Fruit fly (Drosophila melanogaster) whole organism, wandering third instar larva: Measurements from ENCODE around the gene CG34178.

Source experiments
- CG32264 ChIP-seq: fragments of 200-800 bp; sonication (Bioruptor generic); optimal IDR thresholded peaks from 2 replicates; lab custom pipeline; 2016; ENCODE audit warnings: missing biosample characterization, missing genetic modification characterization
- CG9705 ChIP-seq: fragments of 200-800 bp; sonication (Bioruptor generic); optimal IDR thresholded peaks from 2 replicates; lab custom pipeline; 2018; ENCODE audit warnings: missing biosample characterization, mild to moderate bottlenecking, missing genetic modification characterization
- CrebA ChIP-seq: fragments of 200-800 bp; sonication (Bioruptor generic); optimal IDR thresholded peaks from 2 replicates; lab custom pipeline; 2016; ENCODE audit warnings: missing biosample characterization, mild to moderate bottlenecking, missing genetic modification characterization, borderline replicate concordance
- Dfd ChIP-seq: fragments of >200 bp; optimal IDR thresholded peaks from 2 replicates; lab custom pipeline; 2017; ENCODE audit warnings: missing biosample characterization, missing genetic modification characterization
- Dif ChIP-seq: fragments of 200-275, 200-300 bp; sonication (Bioruptor generic); optimal IDR thresholded peaks from 2 replicates; lab custom pipeline; 2018; ENCODE audit warnings: missing biosample characterization, missing genetic modification characterization; ENCODE audit not compliant: partially characterized antibody
- GATAd ChIP-seq: sonication (Bioruptor generic); optimal IDR thresholded peaks from 2 replicates; lab custom pipeline; 2016; ENCODE audit warnings: missing biosample characterization, missing genetic modification characterization
- HLH106 ChIP-seq: fragments of 200-800 bp; optimal IDR thresholded peaks from 3 replicates; lab custom pipeline; 2019; ENCODE audit warnings: missing biosample characterization, mild to moderate bottlenecking, missing genetic modification characterization, moderate library complexity
- Hnf4 ChIP-seq: fragments of 200-800 bp; sonication (Bioruptor generic); optimal IDR thresholded peaks from 2 replicates; lab custom pipeline; 2016; ENCODE audit warnings: missing biosample characterization, mild to moderate bottlenecking, missing genetic modification characterization
- Hr78 ChIP-seq: fragments of >200 bp; optimal IDR thresholded peaks from 2 replicates; lab custom pipeline; 2017; ENCODE audit warnings: missing biosample characterization, missing genetic modification characterization
- Hr83 ChIP-seq: fragments of 200-300 bp; sonication (Bioruptor generic); optimal IDR thresholded peaks from 2 replicates; lab custom pipeline; 2016; ENCODE audit warnings: missing biosample characterization, mild to moderate bottlenecking, missing genetic modification characterization, moderate library complexity; ENCODE audit not compliant: poor library complexity, severe bottlenecking
- Jra ChIP-seq: sonication (Bioruptor generic); optimal IDR thresholded peaks from 2 replicates; lab custom pipeline; 2016; ENCODE audit warnings: missing biosample characterization, missing genetic modification characterization
- Mio ChIP-seq: sonication (Bioruptor generic); optimal IDR thresholded peaks from 2 replicates; lab custom pipeline; 2016; ENCODE audit warnings: missing biosample characterization, missing genetic modification characterization
- Myc ChIP-seq: fragments of >200 bp; optimal IDR thresholded peaks from 2 replicates; lab custom pipeline; 2017
- OdsH ChIP-seq: fragments of 200-800 bp; sonication (Bioruptor generic); optimal IDR thresholded peaks from 2 replicates; lab custom pipeline; 2016; ENCODE audit warnings: missing biosample characterization, mild to moderate bottlenecking, missing genetic modification characterization
- Rel ChIP-seq, 2 experiments: fragments of 200-800 bp; sonication (Bioruptor generic) in 1 of 2; optimal IDR thresholded peaks; 2 replicates in 1 of 2; 3 replicates in 1 of 2; lab custom pipeline; 2016 to 2019; ENCODE audit warnings: mild to moderate bottlenecking in 2 of 2, missing biosample characterization in 2 of 2, missing genetic modification characterization in 2 of 2, moderate library complexity in 1 of 2
- Sp1 ChIP-seq: fragments of 200-800 bp; sonication (Bioruptor generic); optimal IDR thresholded peaks from 3 replicates; lab custom pipeline; 2019; ENCODE audit warnings: missing biosample characterization, mild to moderate bottlenecking, missing genetic modification characterization, moderate library complexity
- Vsx2 ChIP-seq: fragments of 200-300, 225-300 bp; sonication (Bioruptor generic); optimal IDR thresholded peaks from 2 replicates; lab custom pipeline; 2018; ENCODE audit warnings: missing biosample characterization, missing genetic modification characterization; ENCODE audit not compliant: partially characterized antibody
- br ChIP-seq: fragments of 200-800 bp; sonication (Bioruptor generic); optimal IDR thresholded peaks from 2 replicates; lab custom pipeline; 2016; ENCODE audit warnings: missing biosample characterization, missing genetic modification characterization
- dl ChIP-seq, 2 experiments: fragments of 175-275, 200-275 bp in 1 of 2; fragments of 200-275 bp in 1 of 2; sonication (Bioruptor generic); optimal IDR thresholded peaks; lab custom pipeline; 2018; ENCODE audit warnings: mild to moderate bottlenecking in 2 of 2, missing biosample characterization in 2 of 2, missing genetic modification characterization in 2 of 2, moderate library complexity in 2 of 2; ENCODE audit not compliant: partially characterized antibody in 2 of 2, insufficient read depth in 1 of 2
- dmrt93B ChIP-seq: fragments of 200-800 bp; sonication (Bioruptor generic); optimal IDR thresholded peaks from 2 replicates; lab custom pipeline; 2018; ENCODE audit warnings: missing biosample characterization, mild to moderate bottlenecking, missing genetic modification characterization
- dsf ChIP-seq: sonication (Bioruptor generic); optimal IDR thresholded peaks from 2 replicates; lab custom pipeline; 2016; ENCODE audit warnings: missing biosample characterization, missing genetic modification characterization, borderline replicate concordance
- ey ChIP-seq: fragments of 200-800 bp; sonication (Bioruptor generic); optimal IDR thresholded peaks from 2 replicates; lab custom pipeline; 2016; ENCODE audit warnings: missing biosample characterization, missing genetic modification characterization
- foxo ChIP-seq, 2 experiments: fragments of 200-800 bp; sonication (Bioruptor generic); optimal IDR thresholded peaks; 2 replicates in 1 of 2; 3 replicates in 1 of 2; lab custom pipeline; 2016 to 2017; ENCODE audit warnings: missing biosample characterization in 2 of 2, missing genetic modification characterization in 2 of 2
- fru ChIP-seq: fragments of 200-800 bp; sonication (Bioruptor generic); optimal IDR thresholded peaks from 3 replicates; lab custom pipeline; 2016; ENCODE audit warnings: missing biosample characterization, mild to moderate bottlenecking, missing genetic modification characterization
- h ChIP-seq: fragments of 200-800 bp; sonication (Bioruptor generic); optimal IDR thresholded peaks from 3 replicates; lab custom pipeline; 2016; ENCODE audit warnings: missing biosample characterization, mild to moderate bottlenecking, missing genetic modification characterization
- jim ChIP-seq: fragments of 175-275, 200-325 bp; sonication (Bioruptor generic); optimal IDR thresholded peaks from 2 replicates; lab custom pipeline; 2016; ENCODE audit warnings: missing biosample characterization, mild to moderate bottlenecking, missing genetic modification characterization
- lola ChIP-seq: fragments of >200 bp; optimal IDR thresholded peaks from 2 replicates; lab custom pipeline; 2017; ENCODE audit warnings: missing biosample characterization, missing genetic modification characterization
- pan ChIP-seq: fragments of >200 bp; optimal IDR thresholded peaks from 2 replicates; lab custom pipeline; 2017
- rgr ChIP-seq: fragments of 200-800 bp; sonication (Bioruptor generic); optimal IDR thresholded peaks from 3 replicates; lab custom pipeline; 2016; ENCODE audit warnings: missing biosample characterization, mild to moderate bottlenecking, missing genetic modification characterization
- sv ChIP-seq: fragments of 200-800 bp; sonication (Bioruptor generic); optimal IDR thresholded peaks from 3 replicates; lab custom pipeline; 2016; ENCODE audit warnings: missing biosample characterization, missing genetic modification characterization
- tai ChIP-seq: sonication (Bioruptor generic); optimal IDR thresholded peaks from 2 replicates; lab custom pipeline; 2016; ENCODE audit warnings: missing biosample characterization, missing genetic modification characterization
- usp ChIP-seq: fragments of >200 bp; optimal IDR thresholded peaks from 2 replicates; lab custom pipeline; 2017; ENCODE audit warnings: missing biosample characterization, missing genetic modification characterization
- woc ChIP-seq: sonication (Bioruptor generic); optimal IDR thresholded peaks from 2 replicates; lab custom pipeline; 2016; ENCODE audit warnings: missing biosample characterization, mild to moderate bottlenecking, missing genetic modification characterization

Gene CG34178

DNA sequence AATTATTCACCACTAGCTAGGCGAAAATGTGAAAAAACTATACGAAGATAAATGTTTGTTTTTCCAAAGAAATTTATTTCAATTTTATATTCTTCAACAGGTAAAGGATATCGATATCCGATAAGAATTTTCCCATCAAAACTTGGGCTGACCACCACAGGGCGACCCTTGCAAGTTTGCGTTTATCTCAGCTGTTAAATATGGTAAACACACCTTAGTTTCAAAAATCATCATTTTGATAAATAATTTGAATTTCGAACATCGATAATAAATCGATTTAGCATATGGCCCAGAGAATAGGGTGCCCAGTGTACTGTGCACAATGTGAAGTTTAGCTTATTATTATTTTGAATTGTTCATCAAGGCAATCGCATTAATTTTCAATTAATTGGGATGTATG lies 29.6 kb downstream of the CG34178 start, which contains the start of the genes CG15443 and Paris:
CG15443 (minus strand) TSS at position 125 of the 400 bp plus-strand sequence.
Paris (plus strand) TSS at position 289 of the 400 bp plus-strand sequence.
- TF ChIP-seq dsf (no peak), Rel (GFP tag; optimal IDR thresholded peaks at IDR 0.05; lab: Kevin White, UChicago) (no peak), Rel (tag; optimal IDR thresholded peaks at IDR 0.05; lab: Kevin White, UChicago) (peak; percentile 32), CG9705 (peak; percentile 14)

DNA sequence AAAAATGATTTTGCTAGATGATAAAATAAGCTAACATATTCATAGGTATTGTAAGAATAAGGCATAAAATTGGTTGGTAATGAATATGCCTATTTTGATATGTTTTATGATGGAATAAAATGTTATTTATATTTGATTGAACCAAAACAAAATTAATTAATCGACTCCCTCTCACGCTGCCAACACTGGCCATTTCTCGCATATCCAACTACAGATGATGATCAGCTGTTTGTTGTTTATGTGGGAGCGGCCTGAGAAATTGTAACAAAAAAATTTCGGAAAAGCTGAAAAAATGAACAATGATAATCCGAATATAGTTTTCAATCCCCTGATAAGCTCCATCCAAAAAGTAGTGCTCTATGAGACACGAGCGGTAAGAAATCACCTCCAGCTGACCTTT lies 31.2 kb downstream of the CG34178 start, which contains the start of gene FIG4:
FIG4 (plus strand) TSS at position 229 of the 400 bp plus-strand sequence.
- TF ChIP-seq CrebA (GFP tag; lab: Kevin White, UChicago) = no peak
- TF ChIP-seq Hr83 (GFP tag; lab: Kevin White, UChicago) = no peak
- TF ChIP-seq dmrt93B (GFP tag; lab: Kevin White, UChicago) = no peak
- no peak for TF ChIP-seq Rel (GFP tag; optimal IDR thresholded peaks at IDR 0.05; lab: Kevin White, UChicago)
- TF ChIP-seq Rel (tag; optimal IDR thresholded peaks at IDR 0.05; lab: Kevin White, UChicago) = no peak
- no peak for TF ChIP-seq foxo (GFP tag; optimal IDR thresholded peaks at IDR 0.05; lab: Kevin White, UChicago)
- TF ChIP-seq rgr (GFP tag; lab: Kevin White, UChicago) = no peak
- no peak for TF ChIP-seq ey
- peak; percentile 74 for TF ChIP-seq woc (GFP tag; lab: Kevin White, UChicago)
- no peak for TF ChIP-seq jim (GFP tag; lab: Kevin White, UChicago)
- TF ChIP-seq HLH106 (tag; lab: Kevin White, UChicago) = no peak
- no peak for TF ChIP-seq Sp1 (GFP tag; lab: Kevin White, UChicago)
- TF ChIP-seq sv (GFP tag; lab: Kevin White, UChicago) = no peak
- TF ChIP-seq pan = no peak
- TF ChIP-seq Hr78 (GFP tag; lab: Kevin White, UChicago) = no peak
- TF ChIP-seq lola = no peak
- peak; percentile 18 for TF ChIP-seq Myc

dm6 chr2L:4475422-4475821 lies 41.7 kb downstream of the CG34178 start:
- peak; percentile 22 for TF ChIP-seq h (GFP tag; lab: Kevin White, UChicago)
- no peak for TF ChIP-seq GATAd (GFP tag; lab: Kevin White, UChicago)
- TF ChIP-seq fru = peak; percentile 23
- TF ChIP-seq CrebA (GFP tag; lab: Kevin White, UChicago) = no peak
- TF ChIP-seq, all 38 proteins: peak for 2

DNA sequence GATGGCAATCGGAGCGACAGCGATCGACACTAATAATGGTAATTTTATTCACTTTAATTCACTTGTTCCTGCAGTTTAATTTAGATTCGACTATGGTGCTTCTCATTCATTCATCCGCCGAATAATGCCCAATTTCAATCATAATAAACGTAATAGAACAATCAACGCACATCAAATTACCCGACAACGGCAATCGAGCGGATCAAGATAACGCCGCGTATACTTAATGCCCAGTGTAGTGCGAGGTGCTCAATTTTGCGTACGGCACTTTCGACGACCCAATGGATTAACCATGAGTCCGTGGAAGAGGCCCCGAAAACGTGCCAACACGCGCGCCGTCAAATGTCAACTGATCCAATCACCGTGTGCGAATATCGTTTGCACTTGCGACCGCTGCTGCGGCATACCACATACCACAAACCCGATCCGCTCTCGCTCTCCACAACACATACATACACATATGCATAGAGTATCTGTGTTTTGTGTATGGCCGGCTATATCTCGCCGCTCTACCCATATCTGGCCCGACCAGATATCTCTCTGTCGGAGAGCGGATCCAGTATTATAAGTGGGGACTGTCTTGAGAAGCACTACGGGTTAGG lies 43.1 kb downstream of the CG34178 start, which contains the start of gene ine:
ine (minus strand) TSS at position 351 of the 602 bp plus-strand sequence.
- TF ChIP-seq GATAd (GFP tag; lab: Kevin White, UChicago) = no peak
- no peak for TF ChIP-seq sv (GFP tag; lab: Kevin White, UChicago)
- TF ChIP-seq Hr78 (GFP tag; lab: Kevin White, UChicago) = no peak
- TF ChIP-seq dmrt93B (GFP tag; lab: Kevin White, UChicago) = no peak
- TF ChIP-seq dsf = no peak
- no peak for TF ChIP-seq pan
- no peak for TF ChIP-seq br (GFP tag; lab: Kevin White, UChicago)
- peak; percentile 28 for TF ChIP-seq Dif (GFP tag; lab: Kevin White, UChicago)
- TF ChIP-seq Mio (GFP tag; lab: Kevin White, UChicago) = no peak
- no peak for TF ChIP-seq OdsH (GFP tag; lab: Kevin White, UChicago)
- TF ChIP-seq Jra (GFP tag; lab: Kevin White, UChicago) = no peak
- peak; percentile 52 for TF ChIP-seq h (GFP tag; lab: Kevin White, UChicago)
- TF ChIP-seq CG32264 (GFP tag; lab: Kevin White, UChicago) = no peak
- TF ChIP-seq jim (GFP tag; lab: Kevin White, UChicago) = no peak

- no peak for TF ChIP-seq pan
- TF ChIP-seq tai (GFP tag; lab: Kevin White, UChicago) = no peak
- TF ChIP-seq sv (GFP tag; lab: Kevin White, UChicago) = no peak
- TF ChIP-seq Sp1 (GFP tag; lab: Kevin White, UChicago) = no peak
- TF ChIP-seq Jra (GFP tag; lab: Kevin White, UChicago) = no peak
- no peak for TF ChIP-seq Dif (GFP tag; lab: Kevin White, UChicago)
- TF ChIP-seq dmrt93B (GFP tag; lab: Kevin White, UChicago) = no peak
- TF ChIP-seq usp (GFP tag; lab: Kevin White, UChicago) = no peak
- TF ChIP-seq Myc = no peak
- TF ChIP-seq foxo (GFP tag; optimal IDR thresholded peaks at IDR 0.05; lab: Kevin White, UChicago) = no peak
- no peak for TF ChIP-seq Vsx2 (GFP tag; lab: Kevin White, UChicago)
- TF ChIP-seq rgr (GFP tag; lab: Kevin White, UChicago) = no peak
- no peak for TF ChIP-seq jim (GFP tag; lab: Kevin White, UChicago)
- no peak for TF ChIP-seq h (GFP tag; lab: Kevin White, UChicago)
- no peak for TF ChIP-seq dsf
- TF ChIP-seq lola = no peak
- no peak for TF ChIP-seq Hnf4 (GFP tag; lab: Kevin White, UChicago)
- no peak for TF ChIP-seq ey
- TF ChIP-seq Dfd (GFP tag; lab: Kevin White, UChicago) = no peak
- no peak for TF ChIP-seq dl (GFP tag; optimal IDR thresholded peaks at IDR 0.05; lab: Kevin White, UChicago; ENCODE audit: insufficient read depth in 1 of 2, partially characterized antibody in 2 of 2)
These were observed 44.3 kb downstream of the CG34178 start for dm6 chr2L:4477978-4478377.
